Worm (Caenorhabditis elegans): ENCODE results near the gene pas-2.

Gene pas-2

DNA sequence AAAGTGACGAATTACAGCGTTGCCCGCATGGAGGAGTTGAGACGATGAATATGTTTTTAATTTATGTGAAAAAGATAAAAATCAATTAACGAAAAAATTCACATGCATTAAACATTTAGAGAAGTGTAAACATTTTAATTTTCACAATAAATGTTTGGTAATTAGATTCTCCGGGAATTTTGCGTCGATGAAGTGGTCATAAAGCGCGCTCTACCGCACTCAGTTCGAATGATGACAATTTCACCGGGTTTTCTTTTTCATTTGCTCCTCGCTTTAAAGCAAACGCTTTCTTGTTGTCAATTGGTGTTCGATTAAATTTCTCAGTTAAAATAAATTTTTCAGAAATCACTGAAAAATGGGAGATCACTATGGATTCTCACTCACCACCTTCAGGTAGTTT is at the start of gene pas-2, which contains the start of gene D1054.1:
Gene pas-2 (plus strand): TSS at position 343 of the 400 bp plus-strand sequence.
Gene D1054.1 (minus strand): TSS at position 192 of the 400 bp plus-strand sequence.
- TF ChIP-seq lsy-2 (tag; optimal IDR thresholded peaks at IDR 0.05), result peak in 1 of 2 experiments; percentile 35
- peak; percentile 25 for TF ChIP-seq ces-1 (GFP tag; optimal IDR thresholded peaks at IDR 0.05)
- TF ChIP-seq php-3 (GFP tag; IDR thresholded peaks at IDR 0.05), result no peak
- TF ChIP-seq daf-16 (GFP tag; optimal IDR thresholded peaks at IDR 0.05), result no peak
- peak; percentile 31 for TF ChIP-seq daf-16 (tag; optimal IDR thresholded peaks at IDR 0.05)
- TF ChIP-seq daf-8 (GFP tag; IDR thresholded peaks at IDR 0.05), result no peak
- peak; percentile 68 for TF ChIP-seq lin-38 (GFP tag; IDR thresholded peaks at IDR 0.05)
- peak; percentile 7 for TF ChIP-seq dpl-1 (GFP tag; optimal IDR thresholded peaks at IDR 0.05)

- TF ChIP-seq T20F7.1 (GFP tag; optimal IDR thresholded peaks at IDR 0.05) (no peak), mep-1 (tag; optimal IDR thresholded peaks at IDR 0.05) (no peak), nhr-28 (tag; optimal IDR thresholded peaks at IDR 0.05) (peak; percentile 4), unc-62 (GFP tag; optimal IDR thresholded peaks at IDR 0.05 in 1 of 2) (peak in 1 of 2 experiments; percentile 26), unc-62 (tag; optimal IDR thresholded peaks at IDR 0.05) (no peak), ama-1 (optimal IDR thresholded peaks at IDR 0.05) (no peak), unc-39 (tag; optimal IDR thresholded peaks at IDR 0.05) (no peak), ceh-32 (tag; optimal IDR thresholded peaks at IDR 0.05; ENCODE audit: poor library complexity) (no peak), ceh-20 (GFP tag; IDR thresholded peaks at IDR 0.05) (no peak), mes-2 (tag; optimal IDR thresholded peaks at IDR 0.05; ENCODE audit: poor library complexity, severe bottlenecking) (no peak), dve-1 (tag; optimal IDR thresholded peaks at IDR 0.05; ENCODE audit: insufficient read depth) (peak; percentile 6), dmd-8 (GFP tag; IDR thresholded peaks at IDR 0.05) (no peak), lir-3 (tag; optimal IDR thresholded peaks at IDR 0.05) (no peak), skn-1 (tag; optimal IDR thresholded peaks at IDR 0.05) (no peak), nhr-42 (GFP tag; IDR thresholded peaks at IDR 0.05) (no peak), mdl-1 (tag; optimal IDR thresholded peaks at IDR 0.05) (peak in 1 of 2 experiments; percentile 49), Y48G9A.11 (GFP tag; IDR thresholded peaks at IDR 0.05) (no peak), lin-29 (GFP tag; IDR thresholded peaks at IDR 0.05) (no peak), F49E8.2 (tag; optimal IDR thresholded peaks at IDR 0.05; ENCODE audit: borderline replicate concordance) (no peak), nhr-77 (tag; optimal IDR thresholded peaks at IDR 0.05) (no peak), set-16 (GFP tag; IDR thresholded peaks at IDR 0.05) (no peak), ceh-28 (tag; optimal IDR thresholded peaks at IDR 0.05) (no peak), lin-38 (GFP tag; IDR thresholded peaks at IDR 0.05) (no peak), vab-7 (GFP tag; IDR thresholded peaks at IDR 0.05) (no peak), lsy-2 (tag; optimal IDR thresholded peaks at IDR 0.05) (no peak), hlh-30 (tag; optimal IDR thresholded peaks at IDR 0.05; ENCODE audit: insufficient read depth) (peak; percentile 65), cey-2 (tag; optimal IDR thresholded peaks at IDR 0.05; ENCODE audit: borderline replicate concordance, insufficient read depth) (no peak), Y5F2A.4 (GFP tag; optimal IDR thresholded peaks at IDR 0.05) (no peak), php-3 (GFP tag; IDR thresholded peaks at IDR 0.05) (no peak)
Measured at ce11 chrV:10720876-10721275, 49.3 kb upstream of the pas-2 start.

DNA sequence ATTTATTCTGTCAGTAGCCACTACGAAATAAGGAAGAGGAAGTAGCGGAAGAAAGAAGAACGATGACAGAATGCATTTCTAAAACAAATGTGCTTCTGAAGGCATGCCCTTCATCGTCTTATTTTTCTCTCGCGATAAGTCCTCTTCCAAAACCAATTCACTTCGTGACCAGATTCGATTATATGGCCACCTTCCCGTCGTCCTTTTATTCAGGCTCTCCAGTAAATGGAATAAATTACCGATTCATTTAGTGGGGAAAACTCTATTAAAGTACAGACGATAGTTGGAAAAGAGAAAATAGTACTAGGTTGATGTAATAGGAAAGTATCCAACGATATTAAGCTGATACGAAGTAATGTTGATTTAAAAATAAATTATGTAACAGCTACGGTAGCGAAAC is 48.9 kb upstream of the pas-2 start:
- TF ChIP-seq nhr-111 (GFP tag; optimal IDR thresholded peaks at IDR 0.05) (no peak), ces-1 (GFP tag; optimal IDR thresholded peaks at IDR 0.05) (peak; percentile 86), sdz-12 (GFP tag; optimal IDR thresholded peaks at IDR 0.05) (no peak), daf-16 (GFP tag; optimal IDR thresholded peaks at IDR 0.05) (no peak), daf-16 (tag; optimal IDR thresholded peaks at IDR 0.05) (no peak), nhr-42 (GFP tag; IDR thresholded peaks at IDR 0.05) (no peak), lim-7 (GFP tag; IDR thresholded peaks at IDR 0.05) (no peak)

Measured in whole organism, L4 larva.